Comparison of ENCODE assay signal across 4 worm cellular contexts in genomic region chrX:6687756-6688155, ce11.
TF ChIP-seq lines count a peak whose summit lies in the region.

No protein-coding gene starts in this region.

TF ChIP-seq in whole organism, L1 larva, 84 proteins besides CTCF, POLR2A, EP300 and RAD21:
- TF ChIP-seq Y116A8C.19 (tag; optimal IDR thresholded peaks at IDR 0.05; lab: Kevin White, UChicago; ENCODE audit: borderline replicate concordance) (no peak), dsc-1 (tag; optimal IDR thresholded peaks at IDR 0.05; lab: Kevin White, UChicago) (peak; percentile 50), nhr-11 (tag; optimal IDR thresholded peaks at IDR 0.05; lab: Kevin White, UChicago) (no peak), nhr-84 (tag; optimal IDR thresholded peaks at IDR 0.05; lab: Kevin White, UChicago) (no peak), ceh-63 (GFP tag; optimal IDR thresholded peaks at IDR 0.05; lab: Kevin White, UChicago) (peak; percentile 85), aha-1 (tag; optimal IDR thresholded peaks at IDR 0.05; lab: Kevin White, UChicago) (no peak)

TF ChIP-seq in whole organism, L4 larva, 104 proteins besides CTCF, POLR2A, EP300 and RAD21:
- TF ChIP-seq nhr-111 (GFP tag; optimal IDR thresholded peaks at IDR 0.05; lab: Kevin White, UChicago) (no peak), aha-1 (tag; lab: Kevin White, UChicago) (peak; percentile 66)

TF ChIP-seq in whole organism, late embryonic, 69 proteins besides CTCF, POLR2A, EP300 and RAD21:
- TF ChIP-seq ceh-31 (tag; optimal IDR thresholded peaks at IDR 0.05; lab: Kevin White, UChicago) (no peak), dve-1 (tag; optimal IDR thresholded peaks at IDR 0.05; lab: Kevin White, UChicago) (no peak), rnt-1 (tag; optimal IDR thresholded peaks at IDR 0.05; lab: Kevin White, UChicago) (no peak), lim-6 (tag; optimal IDR thresholded peaks at IDR 0.05; lab: Kevin White, UChicago) (peak; percentile 74), gmeb-2 (tag; optimal IDR thresholded peaks at IDR 0.05; lab: Kevin White, UChicago) (no peak), pha-2 (tag; optimal IDR thresholded peaks at IDR 0.05; lab: Kevin White, UChicago) (no peak)

TF ChIP-seq in whole organism, mixed stage, embryonic, 35 proteins besides CTCF, POLR2A, EP300 and RAD21:
- TF ChIP-seq sem-2 (GFP tag; optimal IDR thresholded peaks at IDR 0.05; lab: Kevin White, UChicago) (no peak), ces-1 (GFP tag; optimal IDR thresholded peaks at IDR 0.05; lab: Kevin White, UChicago) (peak; percentile 37), hlh-1 (tag; optimal IDR thresholded peaks at IDR 0.05; lab: Kevin White, UChicago) (no peak), unc-120 (tag; optimal IDR thresholded peaks at IDR 0.05; lab: Kevin White, UChicago; ENCODE audit: poor library complexity, severe bottlenecking) (no peak)

Comparison
In these comparisons a context has a peak if more than half of its experiments do, and no peak if none do; other contexts are left out.
1. Of the 29 proteins assayed by ChIP-seq in both whole organism, L4 larva and whole organism, L1 larva: peak only in whole organism, L4 larva: aha-1; only in whole organism, L1 larva: none; in both: none; in neither: 28.